Fruit fly (Drosophila melanogaster) whole organism, prepupa: ENCODE results near the gene fd19B.
"Not testable (repeated sequence)": the region's sequence is repeated elsewhere in the genome, so short reads cannot be mapped to it uniquely, and the experiment has no call there.

Experiments used
- CG10669 ChIP-seq: fragments of 200-800 bp; sonication (Bioruptor generic); optimal IDR thresholded peaks from 3 replicates; lab custom pipeline; 2018; ENCODE audit warnings: missing biosample characterization, mild to moderate bottlenecking, missing genetic modification characterization, moderate library complexity
- CG11294 ChIP-seq: fragments of 200-800 bp; sonication (Bioruptor generic); IDR thresholded peaks from 2 replicates; pipeline ENCODE4 v1.3.6; 2022; ENCODE audit warnings: missing biosample characterization, missing genetic modification characterization
- CG11902 ChIP-seq: fragments of 200-800 bp; sonication (Bioruptor generic); optimal IDR thresholded peaks from 3 replicates; lab custom pipeline; 2016; ENCODE audit warnings: missing biosample characterization, missing genetic modification characterization
- CG15336 ChIP-seq: fragments of 200-800 bp; sonication (Bioruptor generic); IDR thresholded peaks from 2 replicates; pipeline ENCODE4 v1.3.6; 2022; ENCODE audit warnings: missing biosample characterization, missing genetic modification characterization
- CG3032 ChIP-seq: fragments of 200-800 bp; optimal IDR thresholded peaks from 2 replicates; lab custom pipeline; 2019; ENCODE audit warnings: missing biosample characterization, mild to moderate bottlenecking, missing genetic modification characterization, moderate library complexity
- CG32006 ChIP-seq: fragments of 200-800 bp; sonication (Bioruptor generic); optimal IDR thresholded peaks from 3 replicates; lab custom pipeline; 2017; ENCODE audit warnings: missing biosample characterization, mild to moderate bottlenecking, missing genetic modification characterization
- CG34406 ChIP-seq: fragments of 200-800 bp; sonication (Bioruptor generic); optimal IDR thresholded peaks from 3 replicates; lab custom pipeline; 2016; ENCODE audit warnings: missing biosample characterization, missing genetic modification characterization
- CG6276 ChIP-seq: fragments of 200-800 bp; sonication (Bioruptor generic); optimal IDR thresholded peaks from 2 replicates; lab custom pipeline; 2017; ENCODE audit warnings: missing biosample characterization, mild to moderate bottlenecking, missing genetic modification characterization
- CG8319 ChIP-seq: fragments of 200-800 bp; sonication (Bioruptor generic); optimal IDR thresholded peaks from 3 replicates; lab custom pipeline; 2016; ENCODE audit warnings: missing biosample characterization, missing genetic modification characterization
- Eip75B ChIP-seq: fragments of 200-800 bp; sonication (Bioruptor generic); optimal IDR thresholded peaks from 3 replicates; lab custom pipeline; 2016; ENCODE audit warnings: missing biosample characterization, missing genetic modification characterization
- Ets21C ChIP-seq: fragments of 200-800 bp; sonication (Bioruptor generic); optimal IDR thresholded peaks from 3 replicates; lab custom pipeline; 2016; ENCODE audit warnings: missing biosample characterization, missing genetic modification characterization
- Ets96B ChIP-seq: fragments of 200-800 bp; optimal IDR thresholded peaks from 2 replicates; lab custom pipeline; 2019; ENCODE audit warnings: missing biosample characterization, mild to moderate bottlenecking, missing genetic modification characterization, moderate library complexity
- Lpt ChIP-seq: fragments of 200-800 bp; sonication (Bioruptor generic); optimal IDR thresholded peaks from 3 replicates; lab custom pipeline; 2016; ENCODE audit warnings: missing biosample characterization, missing genetic modification characterization
- Met ChIP-seq: fragments of 200-800 bp; sonication (Bioruptor generic); optimal IDR thresholded peaks from 3 replicates; lab custom pipeline; 2016; ENCODE audit warnings: missing biosample characterization, missing genetic modification characterization
- OdsH ChIP-seq: fragments of 200-800 bp; sonication (Bioruptor generic); optimal IDR thresholded peaks from 3 replicates; lab custom pipeline; 2016; ENCODE audit warnings: missing biosample characterization, missing genetic modification characterization
- Smox ChIP-seq: fragments of 200-800 bp; sonication (Bioruptor generic); optimal IDR thresholded peaks from 3 replicates; lab custom pipeline; 2016; ENCODE audit warnings: missing biosample characterization, missing genetic modification characterization
- Sox14 ChIP-seq: fragments of 200-800 bp; sonication (Bioruptor generic); optimal IDR thresholded peaks from 3 replicates; lab custom pipeline; 2016; ENCODE audit warnings: missing biosample characterization, missing genetic modification characterization
- Sox15 ChIP-seq: fragments of 200-800 bp; sonication (Bioruptor generic); optimal IDR thresholded peaks from 3 replicates; lab custom pipeline; 2016; ENCODE audit warnings: missing biosample characterization, missing genetic modification characterization
- cyc ChIP-seq: fragments of 200-800 bp; sonication (Bioruptor generic); optimal IDR thresholded peaks from 3 replicates; lab custom pipeline; 2016; ENCODE audit warnings: missing biosample characterization, missing genetic modification characterization
- dac ChIP-seq: fragments of 200-800 bp; sonication (Bioruptor generic); optimal IDR thresholded peaks from 2 replicates; lab custom pipeline; 2017; ENCODE audit warnings: missing biosample characterization, mild to moderate bottlenecking, missing genetic modification characterization
- dsx ChIP-seq: fragments of 200-800 bp; optimal IDR thresholded peaks from 3 replicates; lab custom pipeline; 2019; ENCODE audit warnings: missing biosample characterization, mild to moderate bottlenecking, missing genetic modification characterization, moderate library complexity; ENCODE audit not compliant: poor library complexity, severe bottlenecking
- fd59A ChIP-seq: fragments of 200-800 bp; sonication (Bioruptor generic); optimal IDR thresholded peaks from 2 replicates; lab custom pipeline; 2017; ENCODE audit warnings: missing biosample characterization, mild to moderate bottlenecking, missing genetic modification characterization, missing genetic modification reagents
- fd85E ChIP-seq: fragments of 200-800 bp; sonication (Bioruptor generic); optimal IDR thresholded peaks from 3 replicates; lab custom pipeline; 2016; ENCODE audit warnings: missing biosample characterization, missing genetic modification characterization
- lz ChIP-seq: fragments of 200-800 bp; sonication (Bioruptor generic); optimal IDR thresholded peaks from 3 replicates; lab custom pipeline; 2016; ENCODE audit warnings: missing biosample characterization, missing genetic modification characterization
- net ChIP-seq: fragments of 200-800 bp; sonication (Bioruptor generic); optimal IDR thresholded peaks from 3 replicates; lab custom pipeline; 2016; ENCODE audit warnings: missing biosample characterization, missing genetic modification characterization
- svp ChIP-seq: fragments of 200-800 bp; sonication (Bioruptor generic); peaks from one replicate; lab custom pipeline; 2016; ENCODE audit warnings: missing biosample characterization, missing genetic modification characterization
- vri ChIP-seq: fragments of 200-800 bp; sonication (Bioruptor generic); optimal IDR thresholded peaks from 3 replicates; lab custom pipeline; 2016; ENCODE audit warnings: missing biosample characterization, mild to moderate bottlenecking, missing genetic modification characterization

fd19B gene

DNA sequence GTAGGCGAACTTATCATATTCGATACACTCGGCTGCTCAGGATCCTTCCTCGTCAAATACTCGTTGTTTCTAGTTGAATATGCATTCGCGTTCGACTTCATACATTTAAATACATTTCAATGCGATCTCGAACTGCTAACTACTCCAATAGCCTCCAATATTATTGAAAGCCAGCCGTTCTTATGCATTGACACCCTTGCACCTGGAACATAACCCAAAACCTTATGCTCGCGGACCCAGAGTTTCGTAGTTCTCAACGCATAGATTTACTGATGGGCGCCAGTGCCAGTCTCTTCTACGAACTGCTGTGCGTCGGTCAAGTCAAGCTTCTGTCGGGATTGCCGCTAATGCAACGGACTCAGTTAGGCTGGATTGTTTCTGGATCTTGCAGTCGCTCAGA is 4.2 kb upstream of the fd19B start, which contains the start of gene CG42581:
Gene CG42581, minus strand, starts transcription at position 101 of the 400 bp plus-strand sequence.
- not testable (repeated sequence) for TF ChIP-seq Smox (GFP tag; lab: Kevin White, UChicago); CG11294 (GFP tag; lab: Robert Waterston, UW); lz (GFP tag; lab: Kevin White, UChicago)

DNA sequence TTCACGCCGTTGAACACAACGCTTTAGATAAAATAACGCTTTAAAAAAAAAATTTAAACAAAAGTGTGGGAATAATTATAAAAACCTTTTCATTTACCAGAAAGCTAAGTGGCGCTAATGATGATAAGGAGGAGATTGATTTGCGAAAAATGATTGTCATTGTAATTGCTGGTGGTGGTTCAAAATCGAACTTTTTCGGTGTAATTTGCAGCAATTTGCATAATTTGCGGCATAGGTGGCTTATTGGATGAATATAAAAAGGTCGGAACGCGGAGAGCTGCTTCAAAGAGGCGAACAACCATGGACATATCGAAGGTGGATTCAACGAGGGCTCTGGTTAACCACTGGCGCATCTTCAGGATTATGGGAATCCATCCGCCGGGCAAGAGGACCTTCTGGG is 1.9 kb upstream of the fd19B start, which contains the start of gene Or19b:
Gene Or19b, plus strand, starts transcription at position 301 of the 400 bp plus-strand sequence.
- TF ChIP-seq CG34406 (GFP tag; lab: Kevin White, UChicago); fd85E (GFP tag; lab: Kevin White, UChicago); fd59A: not testable (repeated sequence)

DNA sequence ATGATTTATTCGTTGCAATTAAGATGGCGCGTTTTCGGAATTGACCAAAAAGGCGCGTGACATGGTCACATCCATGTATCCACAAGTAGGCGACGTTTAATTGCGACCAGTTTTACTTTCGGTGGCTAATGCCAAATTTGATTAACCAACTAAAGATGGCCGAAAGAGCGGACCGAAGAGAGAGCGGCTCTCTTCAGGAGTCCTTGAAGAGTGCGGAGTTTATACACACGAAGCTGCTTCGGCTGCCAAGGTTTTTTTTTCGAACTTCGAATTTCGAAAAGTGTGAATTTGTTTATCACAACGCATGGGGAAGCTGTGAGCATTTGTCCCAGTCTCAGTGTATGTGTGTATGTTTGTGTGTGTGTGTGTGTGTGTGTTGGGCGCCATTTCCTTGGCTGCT is 8.4 kb downstream of the fd19B start:
- TF ChIP-seq CG11902 (GFP tag; lab: Kevin White, UChicago), result no peak
- TF ChIP-seq vri, result no peak

DNA sequence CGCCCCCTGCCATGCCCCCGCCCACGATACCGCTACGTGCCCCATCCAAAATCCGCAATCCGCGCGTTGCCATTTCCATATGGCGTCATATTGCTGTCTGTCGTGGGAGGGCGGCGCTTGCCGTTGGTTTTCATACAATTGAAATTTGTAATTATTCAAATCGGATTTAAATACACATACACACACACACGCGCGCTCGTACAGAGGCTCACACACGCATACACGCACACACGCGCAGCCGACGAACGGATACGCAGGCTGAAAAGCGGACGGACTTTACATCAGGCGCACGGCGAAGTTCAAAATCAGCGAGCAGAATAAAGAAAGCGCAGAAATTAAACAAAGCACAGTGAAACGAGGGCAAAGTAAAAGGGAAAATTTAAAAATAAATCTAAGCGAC is 25.2 kb downstream of the fd19B start:
- TF ChIP-seq lz (GFP tag; lab: Kevin White, UChicago) (no peak), CG6276 (GFP tag; lab: Kevin White, UChicago) (no peak)

DNA sequence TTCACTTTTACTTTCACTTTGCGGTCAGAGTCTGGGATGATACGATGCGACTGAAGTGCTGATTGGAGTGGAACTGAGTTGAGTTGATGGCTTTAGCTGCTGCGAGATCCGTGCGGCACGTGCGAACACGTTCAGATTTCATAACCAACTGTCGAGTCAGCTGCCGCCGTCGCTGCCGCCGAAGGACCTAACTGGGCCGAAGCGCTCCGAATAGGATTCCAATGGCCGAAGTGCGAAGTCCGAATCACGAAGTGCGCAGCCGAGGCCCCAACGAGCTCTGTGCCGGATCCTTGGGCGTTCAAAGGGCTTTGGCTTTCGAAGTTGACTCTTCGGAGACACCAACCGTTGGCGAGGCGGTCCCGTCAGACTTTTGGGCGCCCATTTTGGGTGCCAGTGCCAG is 29.6 kb downstream of the fd19B start, which contains the start of gene Dop2R:
Gene Dop2R, minus strand, starts transcription at position 131 of the 400 bp plus-strand sequence.
- TF ChIP-seq net (GFP tag; lab: Kevin White, UChicago), result no peak
- TF ChIP-seq dsx (GFP tag; lab: Kevin White, UChicago), result no peak
- no peak for TF ChIP-seq Ets96B
- TF ChIP-seq Sox14 (GFP tag; lab: Kevin White, UChicago), result no peak
- no peak for TF ChIP-seq CG34406 (GFP tag; lab: Kevin White, UChicago)
- TF ChIP-seq cyc, result no peak
- no peak for TF ChIP-seq Lpt (GFP tag; lab: Kevin White, UChicago)

DNA sequence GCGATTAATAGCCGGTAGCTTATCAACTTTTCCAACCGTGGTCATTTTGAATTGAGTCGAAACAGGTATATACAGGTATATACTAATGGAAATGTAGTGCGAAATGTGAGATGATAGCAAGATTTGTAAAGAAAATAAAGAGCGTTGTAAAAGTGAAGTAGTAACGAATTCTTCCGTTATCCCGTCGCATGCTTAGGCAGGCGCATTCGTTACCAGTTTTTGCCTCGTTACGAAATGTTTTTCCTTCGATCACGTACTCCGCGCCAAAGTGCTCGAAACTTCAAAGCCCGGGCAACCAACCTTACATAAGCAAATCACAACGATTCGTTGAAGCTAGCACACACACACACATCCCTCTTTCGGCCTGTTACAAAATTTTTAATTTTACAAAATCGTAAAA is 41.2 kb downstream of the fd19B start, which contains the start of gene CG9570:
Gene CG9570, plus strand, starts transcription at position 301 of the 400 bp plus-strand sequence.
- TF ChIP-seq CG6276 (GFP tag; lab: Kevin White, UChicago) (no peak), CG3032 (tag; lab: Kevin White, UChicago) (no peak), cyc (no peak), dac (no peak), Met (GFP tag; lab: Kevin White, UChicago) (no peak), svp (GFP tag; lab: Kevin White, UChicago) (no peak), CG15336 (GFP tag; lab: Robert Waterston, UW) (no peak), Sox15 (GFP tag; lab: Kevin White, UChicago) (no peak), CG32006 (GFP tag; lab: Kevin White, UChicago) (no peak), CG8319 (no peak), CG10669 (GFP tag; lab: Kevin White, UChicago) (no peak), Lpt (GFP tag; lab: Kevin White, UChicago) (no peak), Eip75B (GFP tag; lab: Kevin White, UChicago) (no peak), Smox (GFP tag; lab: Kevin White, UChicago) (no peak), lz (GFP tag; lab: Kevin White, UChicago) (no peak), Ets21C (GFP tag; lab: Kevin White, UChicago) (no peak), vri (no peak), OdsH (no peak), dsx (GFP tag; lab: Kevin White, UChicago) (no peak)
- TF ChIP-seq, all 60 proteins: peak for 0
